Worm (Caenorhabditis elegans): ENCODE data around the gene T24C4.10.
A peak's percentile ranks its signal among the peaks of the same experiment; 100 is the strongest.

The T24C4.10 gene

ce11 chrIII:895525-895924 is 4.5 kb upstream of the T24C4.10 start, which contains the start of the genes ztf-18 and F23H11.2:
Gene ztf-18 (minus strand): TSS chrIII:895712.
Gene F23H11.2 (plus strand): TSS chrIII:895747.
- TF ChIP-seq nhr-77 (tag; optimal IDR thresholded peaks at IDR 0.05): no peak
- TF ChIP-seq aly-2 (tag; optimal IDR thresholded peaks at IDR 0.05): no peak
- no peak for TF ChIP-seq nhr-43 (tag; optimal IDR thresholded peaks at IDR 0.05; ENCODE audit: poor library complexity, severe bottlenecking)
- TF ChIP-seq nhr-11 (tag; optimal IDR thresholded peaks at IDR 0.05): no peak
- no peak for TF ChIP-seq elt-1 (tag; optimal IDR thresholded peaks at IDR 0.05)
- no peak for TF ChIP-seq skn-1 (tag; optimal IDR thresholded peaks at IDR 0.05)
- no peak for TF ChIP-seq sea-2 (GFP tag; optimal IDR thresholded peaks at IDR 0.05)
- TF ChIP-seq ceh-28 (tag; optimal IDR thresholded peaks at IDR 0.05): no peak
- TF ChIP-seq elt-2 (tag; optimal IDR thresholded peaks at IDR 0.05): no peak
- TF ChIP-seq lin-15B (tag; optimal IDR thresholded peaks at IDR 0.05): no peak
- no peak for TF ChIP-seq nhr-12 (tag; optimal IDR thresholded peaks at IDR 0.05)
- TF ChIP-seq zag-1 (tag; optimal IDR thresholded peaks at IDR 0.05): no peak
- no peak for TF ChIP-seq nhr-25 (tag; optimal IDR thresholded peaks at IDR 0.05)
- no peak for TF ChIP-seq egl-5 (tag; optimal IDR thresholded peaks at IDR 0.05)
- TF ChIP-seq mml-1 (tag; optimal IDR thresholded peaks at IDR 0.05): no peak
- no peak for TF ChIP-seq ama-1 (optimal IDR thresholded peaks at IDR 0.05)

- TF ChIP-seq lsy-12 (tag; optimal IDR thresholded peaks at IDR 0.05) (no peak), fkh-10 (GFP tag; optimal IDR thresholded peaks at IDR 0.05) (no peak), nhr-67 (tag; optimal IDR thresholded peaks at IDR 0.05) (no peak), ceh-16 (tag; optimal IDR thresholded peaks at IDR 0.05) (no peak), elt-3 (tag; optimal IDR thresholded peaks at IDR 0.05) (no peak), sea-2 (GFP tag; optimal IDR thresholded peaks at IDR 0.05) (no peak), unc-62 (GFP tag; optimal IDR thresholded peaks at IDR 0.05) (no peak), nhr-77 (tag; optimal IDR thresholded peaks at IDR 0.05) (no peak), nfya-1 (tag; optimal IDR thresholded peaks at IDR 0.05; ENCODE audit: insufficient read depth) (peak; percentile 19)
Measured at ce11 chrIII:888983-889549, 2.0 kb downstream of the T24C4.10 start.

ce11 chrIII:887874-888299 is 3.2 kb downstream of the T24C4.10 start:
- TF ChIP-seq ZK546.5 (tag; optimal IDR thresholded peaks at IDR 0.05): no peak
- peak; percentile 45 for TF ChIP-seq ama-1 (optimal IDR thresholded peaks at IDR 0.05)
- TF ChIP-seq tbx-2 (tag; optimal IDR thresholded peaks at IDR 0.05): peak; percentile 37
- peak; percentile 81 for TF ChIP-seq lin-39 (tag; optimal IDR thresholded peaks at IDR 0.05)
- peak; percentile 71 for TF ChIP-seq hmg-11 (tag; optimal IDR thresholded peaks at IDR 0.05)
- no peak for TF ChIP-seq R02D3.7 (tag; optimal IDR thresholded peaks at IDR 0.05)
- TF ChIP-seq unc-62 (GFP tag; optimal IDR thresholded peaks at IDR 0.05): no peak
- no peak for TF ChIP-seq aly-2 (tag; optimal IDR thresholded peaks at IDR 0.05)
- TF ChIP-seq snpc-4 (tag; optimal IDR thresholded peaks at IDR 0.05): peak; percentile 76
- TF ChIP-seq pha-4 (tag; optimal IDR thresholded peaks at IDR 0.05): peak; percentile 46
- peak; percentile 66 for TF ChIP-seq elt-2 (tag; optimal IDR thresholded peaks at IDR 0.05)
- TF ChIP-seq ztf-11 (tag; optimal IDR thresholded peaks at IDR 0.05): no peak
- peak; percentile 89 for TF ChIP-seq ceh-28 (tag; optimal IDR thresholded peaks at IDR 0.05)
- no peak for TF ChIP-seq elt-3 (tag; optimal IDR thresholded peaks at IDR 0.05)
- peak; percentile 2 for TF ChIP-seq nhr-25 (tag; optimal IDR thresholded peaks at IDR 0.05)
- TF ChIP-seq ceh-9 (tag; optimal IDR thresholded peaks at IDR 0.05): no peak
- peak; percentile 60 for TF ChIP-seq nhr-23 (tag; optimal IDR thresholded peaks at IDR 0.05)
- TF ChIP-seq nhr-67 (tag; optimal IDR thresholded peaks at IDR 0.05): no peak
- no peak for TF ChIP-seq zag-1 (tag; optimal IDR thresholded peaks at IDR 0.05)
- peak; percentile 82 for TF ChIP-seq nfya-1 (tag; optimal IDR thresholded peaks at IDR 0.05; ENCODE audit: insufficient read depth)
- TF ChIP-seq nhr-43 (tag; optimal IDR thresholded peaks at IDR 0.05; ENCODE audit: poor library complexity, severe bottlenecking): no peak
- TF ChIP-seq mdl-1 (tag; optimal IDR thresholded peaks at IDR 0.05): peak; percentile 48
- peak; percentile 40 for TF ChIP-seq lin-15B (tag; optimal IDR thresholded peaks at IDR 0.05)
- TF ChIP-seq ceh-16 (tag; optimal IDR thresholded peaks at IDR 0.05): no peak
- peak; percentile 50 for TF ChIP-seq egl-27 (tag; optimal IDR thresholded peaks at IDR 0.05)
- no peak for TF ChIP-seq unc-39 (tag; optimal IDR thresholded peaks at IDR 0.05)
- peak; percentile 41 for TF ChIP-seq skn-1 (tag; optimal IDR thresholded peaks at IDR 0.05)
- no peak for TF ChIP-seq nhr-237 (tag; optimal IDR thresholded peaks at IDR 0.05)
- no peak for TF ChIP-seq ztf-4 (tag; optimal IDR thresholded peaks at IDR 0.05)
- TF ChIP-seq nhr-11 (tag; optimal IDR thresholded peaks at IDR 0.05): no peak
- TF ChIP-seq pqm-1 (tag; optimal IDR thresholded peaks at IDR 0.05): peak; percentile 8
- TF ChIP-seq sea-2 (GFP tag; optimal IDR thresholded peaks at IDR 0.05): peak; percentile 79
- TF ChIP-seq egl-5 (tag; optimal IDR thresholded peaks at IDR 0.05): peak; percentile 60
- TF ChIP-seq fkh-10 (GFP tag; optimal IDR thresholded peaks at IDR 0.05): peak; percentile 33
- TF ChIP-seq jun-1 (tag; optimal IDR thresholded peaks at IDR 0.05): peak; percentile 31
- TF ChIP-seq nhr-76 (tag; optimal IDR thresholded peaks at IDR 0.05): no peak

All from whole organism, L3 larva.